Worm (Caenorhabditis elegans) whole organism, midembryonic: ENCODE data around the gene C05E11.6.

Source experiments
- T22C8.4 ChIP-seq: fragments of 200-800 bp; sonication (Bioruptor generic); IDR thresholded peaks from 2 replicates; pipeline ENCODE4 v1.3.6; 2022; ENCODE audit warnings: missing genetic modification characterization, missing compliant biosample characterization
- flt-1 ChIP-seq: fragments of 200-800 bp; sonication (Bioruptor generic); IDR thresholded peaks from 2 replicates; pipeline ENCODE4 v1.3.6; 2022; ENCODE audit warnings: missing genetic modification characterization, missing compliant biosample characterization
- klf-2 ChIP-seq: fragments of 200-800 bp; sonication (Bioruptor generic); conservative IDR thresholded peaks from 2 replicates; pipeline ENCODE4 v1.3.6; 2022; ENCODE audit warnings: missing genetic modification reagents, missing genetic modification characterization, missing compliant biosample characterization
- med-1 ChIP-seq: sonication (generic microtip); optimal IDR thresholded peaks from 2 replicates; lab custom pipeline; 2017; ENCODE audit warnings: missing genetic modification characterization, mild to moderate bottlenecking, missing compliant biosample characterization, antibody characterized with exemption, missing genetic modification reagents; ENCODE audit not compliant: insufficient read depth
- ref-1 ChIP-seq: fragments of 200-800 bp; sonication (Bioruptor generic); conservative IDR thresholded peaks from 2 replicates; pipeline ENCODE4 v1.3.6; 2022; ENCODE audit warnings: missing genetic modification reagents, missing genetic modification characterization, missing compliant biosample characterization
- ztf-29 ChIP-seq: fragments of 200-800 bp; sonication (Bioruptor generic); IDR thresholded peaks from 2 replicates; pipeline ENCODE4 v1.3.6; 2022; ENCODE audit warnings: missing genetic modification reagents, missing genetic modification characterization, missing compliant biosample characterization

DNA sequence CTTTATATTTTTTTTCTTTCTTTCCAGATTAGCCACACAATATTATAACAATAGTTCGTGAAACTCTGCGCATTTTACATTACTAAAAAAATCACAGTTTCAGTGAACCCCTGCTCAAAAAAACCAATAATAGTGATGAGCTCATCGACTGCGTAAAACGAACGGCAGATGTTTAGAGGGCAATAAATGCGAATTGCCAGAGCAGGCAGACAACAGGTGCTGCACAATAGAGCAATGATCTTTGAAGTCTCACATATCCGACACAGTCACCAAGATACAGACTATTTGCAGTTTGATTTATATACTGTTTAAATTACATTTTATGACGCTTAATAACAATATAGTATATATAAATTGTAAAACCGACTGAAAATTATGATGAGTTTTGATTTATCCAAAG lies 47.7 kb downstream of the C05E11.6 start:
- no peak for TF ChIP-seq med-1 (GFP tag; lab: Kevin White, UChicago)
- TF ChIP-seq ztf-29 (GFP tag; lab: Robert Waterston, UW): no peak
- TF ChIP-seq T22C8.4 (GFP tag; lab: Robert Waterston, UW): no peak
- TF ChIP-seq ref-1 (GFP tag; lab: Robert Waterston, UW): no peak
- TF ChIP-seq klf-2 (GFP tag; lab: Robert Waterston, UW): no peak
- no peak for TF ChIP-seq flt-1 (GFP tag; lab: Robert Waterston, UW)
